Worm (Caenorhabditis elegans): ENCODE results near the gene nit-1.

nit-1 gene

DNA sequence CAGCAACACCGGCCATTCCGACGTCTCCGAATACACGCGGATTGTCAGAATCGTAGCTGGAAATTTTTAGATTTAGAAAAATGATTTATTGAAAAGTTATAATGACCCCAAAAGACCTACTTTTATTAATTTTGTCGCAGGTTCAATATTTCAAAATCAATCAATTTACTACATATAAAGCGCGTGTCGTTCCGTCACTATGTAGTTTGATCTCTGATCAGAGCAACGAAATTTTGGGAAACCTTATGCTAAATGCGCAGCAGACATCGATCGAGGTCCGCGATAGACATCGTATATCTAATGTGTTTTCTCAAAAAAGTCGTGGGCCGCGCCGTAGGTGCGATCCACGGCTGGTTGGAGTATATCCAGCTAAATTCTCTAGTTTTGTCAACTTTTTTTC, 15.5 kb upstream of the nit-1 start:
- TF ChIP-seq nhr-25 (tag; optimal IDR thresholded peaks at IDR 0.05) = no peak
- TF ChIP-seq aly-2 (tag; optimal IDR thresholded peaks at IDR 0.05) = no peak
- TF ChIP-seq daf-12 (tag; optimal IDR thresholded peaks at IDR 0.05) = no peak
- TF ChIP-seq fkh-10 (GFP tag; optimal IDR thresholded peaks at IDR 0.05) = no peak
- TF ChIP-seq pha-4 (tag; optimal IDR thresholded peaks at IDR 0.05) = no peak
- no peak for TF ChIP-seq unc-39 (tag; optimal IDR thresholded peaks at IDR 0.05)
- no peak for TF ChIP-seq mdl-1 (tag; optimal IDR thresholded peaks at IDR 0.05)
- TF ChIP-seq ZK546.5 (tag; optimal IDR thresholded peaks at IDR 0.05) = no peak
- TF ChIP-seq unc-62 (GFP tag; optimal IDR thresholded peaks at IDR 0.05) = no peak

DNA sequence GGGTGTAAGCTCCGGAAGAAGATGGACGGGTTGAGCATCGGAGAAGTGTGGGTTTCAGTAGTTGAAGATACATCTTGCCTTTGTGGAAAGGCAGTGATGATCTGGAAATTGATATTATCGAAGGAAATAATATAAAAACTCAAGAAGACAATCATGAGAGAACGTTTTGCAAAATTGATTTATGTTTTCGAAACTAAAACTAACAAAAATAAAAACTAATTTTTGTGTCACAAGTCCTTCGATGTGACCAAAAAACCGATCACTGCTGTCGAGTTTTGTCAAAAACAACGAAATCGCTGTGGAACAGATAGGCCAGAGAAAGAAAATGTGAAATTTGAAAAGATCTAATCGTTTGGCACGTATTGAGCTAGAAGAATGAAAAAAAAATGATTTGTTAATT, 14.4 kb upstream of the nit-1 start, which contains the start of gene mmcm-1:
TSS of gene mmcm-1 (minus strand) at position 101 of the 400 bp plus-strand sequence.
- no peak for TF ChIP-seq pha-4 (tag; optimal IDR thresholded peaks at IDR 0.05)
- TF ChIP-seq nhr-25 (tag; optimal IDR thresholded peaks at IDR 0.05) = no peak
- no peak for TF ChIP-seq ceh-82 (tag; optimal IDR thresholded peaks at IDR 0.05)
- TF ChIP-seq sea-2 (GFP tag; optimal IDR thresholded peaks at IDR 0.05) = no peak
- no peak for TF ChIP-seq unc-62 (GFP tag; optimal IDR thresholded peaks at IDR 0.05)
- TF ChIP-seq ceh-16 (tag; optimal IDR thresholded peaks at IDR 0.05) = no peak
- TF ChIP-seq elt-1 (tag; optimal IDR thresholded peaks at IDR 0.05) = no peak
- TF ChIP-seq nhr-28 (tag; optimal IDR thresholded peaks at IDR 0.05) = no peak
- TF ChIP-seq nfya-1 (tag; optimal IDR thresholded peaks at IDR 0.05; ENCODE audit: insufficient read depth) = no peak
- no peak for TF ChIP-seq nhr-67 (tag; optimal IDR thresholded peaks at IDR 0.05)
- TF ChIP-seq ztf-11 (tag; optimal IDR thresholded peaks at IDR 0.05) = no peak

DNA sequence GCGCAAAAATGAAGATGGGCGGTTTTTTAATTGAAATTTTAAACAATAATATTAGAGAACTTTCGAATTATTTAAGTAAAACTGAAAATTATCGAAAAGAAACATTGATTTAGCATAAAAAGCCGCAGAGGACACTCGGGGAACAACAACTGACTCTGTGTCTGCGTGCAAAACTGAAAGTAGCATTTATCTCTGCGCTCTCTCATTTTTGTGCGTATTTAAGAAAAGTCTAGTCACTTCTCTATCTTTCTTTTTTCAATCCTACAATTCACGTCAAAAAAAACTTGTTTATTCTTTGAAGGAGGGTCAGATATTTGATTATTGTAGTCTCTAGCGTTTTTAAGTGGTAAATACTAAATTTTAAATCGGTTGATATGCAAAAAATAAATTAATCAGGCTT, 13.8 kb upstream of the nit-1 start:
- TF ChIP-seq aly-2 (tag; optimal IDR thresholded peaks at IDR 0.05) (no peak), mml-1 (tag; optimal IDR thresholded peaks at IDR 0.05) (no peak), egl-5 (tag; optimal IDR thresholded peaks at IDR 0.05) (no peak), nhr-12 (tag; optimal IDR thresholded peaks at IDR 0.05) (no peak), skn-1 (tag; optimal IDR thresholded peaks at IDR 0.05) (no peak), ZK546.5 (tag; optimal IDR thresholded peaks at IDR 0.05) (no peak), mdl-1 (tag; optimal IDR thresholded peaks at IDR 0.05) (no peak), lsy-12 (tag; optimal IDR thresholded peaks at IDR 0.05) (no peak), ama-1 (optimal IDR thresholded peaks at IDR 0.05) (peak; percentile 17), snpc-4 (tag; optimal IDR thresholded peaks at IDR 0.05) (no peak), ztf-4 (tag; optimal IDR thresholded peaks at IDR 0.05) (no peak), unc-39 (tag; optimal IDR thresholded peaks at IDR 0.05) (no peak), nhr-25 (tag; optimal IDR thresholded peaks at IDR 0.05) (no peak), nhr-11 (tag; optimal IDR thresholded peaks at IDR 0.05) (no peak), nhr-43 (tag; optimal IDR thresholded peaks at IDR 0.05; ENCODE audit: poor library complexity, severe bottlenecking) (no peak), nhr-28 (tag; optimal IDR thresholded peaks at IDR 0.05) (no peak), lin-15B (tag; optimal IDR thresholded peaks at IDR 0.05) (no peak), tbx-2 (tag; optimal IDR thresholded peaks at IDR 0.05) (no peak), fos-1 (tag; optimal IDR thresholded peaks at IDR 0.05) (no peak), elt-3 (tag; optimal IDR thresholded peaks at IDR 0.05) (no peak), unc-62 (GFP tag; optimal IDR thresholded peaks at IDR 0.05) (no peak), sea-2 (GFP tag; optimal IDR thresholded peaks at IDR 0.05) (no peak), ceh-9 (tag; optimal IDR thresholded peaks at IDR 0.05) (no peak), nhr-76 (tag; optimal IDR thresholded peaks at IDR 0.05) (no peak), ceh-16 (tag; optimal IDR thresholded peaks at IDR 0.05) (no peak), hmg-11 (tag; optimal IDR thresholded peaks at IDR 0.05) (peak; percentile 41), eor-1 (tag; optimal IDR thresholded peaks at IDR 0.05) (no peak), pqm-1 (tag; optimal IDR thresholded peaks at IDR 0.05) (no peak), nhr-23 (tag; optimal IDR thresholded peaks at IDR 0.05) (no peak), jun-1 (tag; optimal IDR thresholded peaks at IDR 0.05) (no peak), nfya-1 (tag; optimal IDR thresholded peaks at IDR 0.05; ENCODE audit: insufficient read depth) (peak; percentile 43), ceh-28 (tag; optimal IDR thresholded peaks at IDR 0.05) (no peak), nhr-67 (tag; optimal IDR thresholded peaks at IDR 0.05) (no peak), elt-2 (tag; optimal IDR thresholded peaks at IDR 0.05) (peak; percentile 20), zag-1 (tag; optimal IDR thresholded peaks at IDR 0.05) (no peak), elt-1 (tag; optimal IDR thresholded peaks at IDR 0.05) (no peak), fkh-10 (GFP tag; optimal IDR thresholded peaks at IDR 0.05) (no peak), fkh-2 (tag; optimal IDR thresholded peaks at IDR 0.05) (no peak), pha-4 (tag; optimal IDR thresholded peaks at IDR 0.05) (peak; percentile 29), nhr-237 (tag; optimal IDR thresholded peaks at IDR 0.05) (no peak), egl-27 (tag; optimal IDR thresholded peaks at IDR 0.05) (no peak), lin-39 (tag; optimal IDR thresholded peaks at IDR 0.05) (no peak), R02D3.7 (tag; optimal IDR thresholded peaks at IDR 0.05) (no peak), daf-12 (tag; optimal IDR thresholded peaks at IDR 0.05) (no peak)
